Worm (Caenorhabditis elegans): ENCODE results near the gene nhr-233.

The nhr-233 gene

ce11 chrV:16580424-16580823 is 9.8 kb upstream of the nhr-233 start, which contains the start of gene nhr-271:
Gene nhr-271, minus strand, starts transcription at chrV:16580524.
- TF ChIP-seq ceh-16 (tag; optimal IDR thresholded peaks at IDR 0.05): no peak
- TF ChIP-seq skn-1 (tag; optimal IDR thresholded peaks at IDR 0.05): no peak
- TF ChIP-seq nhr-11 (tag; optimal IDR thresholded peaks at IDR 0.05): no peak
- no peak for TF ChIP-seq ztf-4 (tag; optimal IDR thresholded peaks at IDR 0.05)
- no peak for TF ChIP-seq nhr-10 (tag; optimal IDR thresholded peaks at IDR 0.05)

- no peak for TF ChIP-seq ztf-4 (tag; optimal IDR thresholded peaks at IDR 0.05)
- TF ChIP-seq blmp-1 (tag; optimal IDR thresholded peaks at IDR 0.05; ENCODE audit: insufficient read depth): no peak
- no peak for TF ChIP-seq snpc-4 (tag; optimal IDR thresholded peaks at IDR 0.05)
- no peak for TF ChIP-seq R02D3.7 (tag; optimal IDR thresholded peaks at IDR 0.05)
- no peak for TF ChIP-seq unc-39 (tag; optimal IDR thresholded peaks at IDR 0.05)
- no peak for TF ChIP-seq sma-3 (GFP tag; optimal IDR thresholded peaks at IDR 0.05)
- TF ChIP-seq elt-3 (tag; optimal IDR thresholded peaks at IDR 0.05): no peak
- no peak for TF ChIP-seq sma-9 (GFP tag; optimal IDR thresholded peaks at IDR 0.05)
- no peak for TF ChIP-seq sma-9 (tag; optimal IDR thresholded peaks at IDR 0.05)
- TF ChIP-seq peb-1 (tag; optimal IDR thresholded peaks at IDR 0.05): no peak
- no peak for TF ChIP-seq alr-1 (tag; optimal IDR thresholded peaks at IDR 0.05)
- TF ChIP-seq F13H6.1 (tag; optimal IDR thresholded peaks at IDR 0.05): no peak
- TF ChIP-seq lin-13 (GFP tag; optimal IDR thresholded peaks at IDR 0.05): no peak
- no peak for TF ChIP-seq C34F6.9 (tag; optimal IDR thresholded peaks at IDR 0.05)
- TF ChIP-seq nhr-21 (tag; optimal IDR thresholded peaks at IDR 0.05): no peak
These were observed 5.3 kb upstream of the nhr-233 start, which contains the start of gene str-151 for ce11 chrV:16575900-16576299. Gene str-151, plus strand, starts transcription at chrV:16576200.

- TF ChIP-seq unc-55 (GFP tag; optimal IDR thresholded peaks at IDR 0.05): no peak
- TF ChIP-seq sma-9 (GFP tag; optimal IDR thresholded peaks at IDR 0.05): no peak
- TF ChIP-seq sma-9 (tag; optimal IDR thresholded peaks at IDR 0.05): no peak
- TF ChIP-seq lsy-2 (tag; optimal IDR thresholded peaks at IDR 0.05): no peak
- no peak for TF ChIP-seq fos-1 (tag; optimal IDR thresholded peaks at IDR 0.05)
- TF ChIP-seq ama-1 (optimal IDR thresholded peaks at IDR 0.05): no peak
- TF ChIP-seq ceh-82 (tag; optimal IDR thresholded peaks at IDR 0.05): no peak
- TF ChIP-seq blmp-1 (tag; optimal IDR thresholded peaks at IDR 0.05; ENCODE audit: insufficient read depth): no peak
- no peak for TF ChIP-seq nhr-21 (tag; optimal IDR thresholded peaks at IDR 0.05)
- TF ChIP-seq unc-62 (GFP tag; optimal IDR thresholded peaks at IDR 0.05): no peak
- TF ChIP-seq snpc-4 (tag; optimal IDR thresholded peaks at IDR 0.05): no peak
- no peak for TF ChIP-seq nhr-77 (tag; optimal IDR thresholded peaks at IDR 0.05)
- no peak for TF ChIP-seq egl-27 (tag; optimal IDR thresholded peaks at IDR 0.05)
- TF ChIP-seq nhr-129 (tag; optimal IDR thresholded peaks at IDR 0.05): no peak
- no peak for TF ChIP-seq sem-4 (tag; optimal IDR thresholded peaks at IDR 0.05)
- no peak for TF ChIP-seq nhr-6 (tag; optimal IDR thresholded peaks at IDR 0.05)
These were observed 2.6 kb upstream of the nhr-233 start, which contains the start of gene str-149 for ce11 chrV:16573168-16573567. Gene str-149, plus strand, starts transcription at chrV:16573468.

ce11 chrV:16568056-16568455 is 2.5 kb downstream of the nhr-233 start:
- TF ChIP-seq ama-1 (optimal IDR thresholded peaks at IDR 0.05) (no peak), ceh-16 (tag; optimal IDR thresholded peaks at IDR 0.05) (no peak), ceh-82 (tag; optimal IDR thresholded peaks at IDR 0.05) (no peak), lin-13 (GFP tag; optimal IDR thresholded peaks at IDR 0.05) (no peak), nhr-12 (tag; optimal IDR thresholded peaks at IDR 0.05) (no peak), C34F6.9 (tag; optimal IDR thresholded peaks at IDR 0.05) (no peak), nhr-129 (tag; optimal IDR thresholded peaks at IDR 0.05) (no peak)

- TF ChIP-seq peb-1 (tag; optimal IDR thresholded peaks at IDR 0.05) (no peak), nhr-237 (tag; optimal IDR thresholded peaks at IDR 0.05) (no peak)
These were observed 5.0 kb downstream of the nhr-233 start, which contains the start of gene sru-45 for ce11 chrV:16565639-16566038. Gene sru-45, plus strand, starts transcription at chrV:16565939.

- TF ChIP-seq lin-13 (GFP tag; optimal IDR thresholded peaks at IDR 0.05): no peak
- TF ChIP-seq nhr-25 (tag; optimal IDR thresholded peaks at IDR 0.05): no peak
- no peak for TF ChIP-seq crh-2 (tag; optimal IDR thresholded peaks at IDR 0.05)
- no peak for TF ChIP-seq sma-3 (GFP tag; optimal IDR thresholded peaks at IDR 0.05)
- no peak for TF ChIP-seq sem-4 (tag; optimal IDR thresholded peaks at IDR 0.05)
- no peak for TF ChIP-seq Y55F3AM.14 (GFP tag; optimal IDR thresholded peaks at IDR 0.05)
- no peak for TF ChIP-seq nhr-11 (tag; optimal IDR thresholded peaks at IDR 0.05)
- no peak for TF ChIP-seq mab-5 (tag; optimal IDR thresholded peaks at IDR 0.05)
- TF ChIP-seq ceh-16 (tag; optimal IDR thresholded peaks at IDR 0.05): no peak
- no peak for TF ChIP-seq lin-39 (tag; optimal IDR thresholded peaks at IDR 0.05)
- TF ChIP-seq alr-1 (tag; optimal IDR thresholded peaks at IDR 0.05): no peak
- no peak for TF ChIP-seq gmeb-1 (tag; optimal IDR thresholded peaks at IDR 0.05)
These were observed 17.7 kb downstream of the nhr-233 start, which contains the start of gene Y32B12B.4 for ce11 chrV:16552929-16553328. Gene Y32B12B.4, plus strand, starts transcription at chrV:16553327.

Data from whole organism, L2 larva.